Worm (Caenorhabditis elegans): Measurements from ENCODE around the gene irld-60.

DNA sequence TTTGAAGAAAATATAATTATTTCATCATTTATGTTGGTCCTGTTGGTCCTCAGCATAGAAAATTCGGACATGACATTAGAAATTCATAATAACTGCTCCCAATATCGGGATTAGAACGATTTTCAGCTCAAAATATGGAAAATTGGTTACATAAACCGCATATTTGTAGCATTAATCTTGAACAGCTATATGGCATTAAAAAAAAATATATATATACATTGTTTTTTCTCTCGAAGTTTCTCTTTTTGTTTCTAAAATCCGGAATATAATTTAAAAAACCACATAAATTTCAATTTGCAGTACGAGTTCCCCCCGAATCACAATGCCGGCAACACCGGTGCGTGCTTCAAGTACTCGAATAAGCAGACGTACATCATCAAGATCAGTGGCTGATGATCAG is 36.5 kb downstream of the irld-60 start, which contains the start of gene ssl-1:
- no peak for TF ChIP-seq him-1 (tag; optimal IDR thresholded peaks at IDR 0.05)
- TF ChIP-seq dao-5 (tag; optimal IDR thresholded peaks at IDR 0.05), result no peak
- TF ChIP-seq W03F9.2 (tag; optimal IDR thresholded peaks at IDR 0.05), result no peak
